Worm (Caenorhabditis elegans) whole organism, L2 larva: Measurements from ENCODE around the gene B0001.3.

Source experiments
- alr-1 ChIP-seq: fragments of 150-350 bp; optimal IDR thresholded peaks from 2 replicates; lab custom pipeline; 2014; ENCODE audit warnings: missing biosample characterization, missing genetic modification characterization
- aly-2 ChIP-seq: fragments of 150-350 bp; optimal IDR thresholded peaks from 2 replicates; lab custom pipeline; 2014; ENCODE audit warnings: missing biosample characterization, missing genetic modification characterization
- snpc-4 ChIP-seq: fragments of 150-350 bp; optimal IDR thresholded peaks from 2 replicates; lab custom pipeline; 2014; ENCODE audit warnings: missing biosample characterization, missing genetic modification characterization
- ztf-4 ChIP-seq: fragments of 150-350 bp; optimal IDR thresholded peaks from 2 replicates; lab custom pipeline; 2014; ENCODE audit warnings: missing biosample characterization, missing genetic modification characterization

DNA sequence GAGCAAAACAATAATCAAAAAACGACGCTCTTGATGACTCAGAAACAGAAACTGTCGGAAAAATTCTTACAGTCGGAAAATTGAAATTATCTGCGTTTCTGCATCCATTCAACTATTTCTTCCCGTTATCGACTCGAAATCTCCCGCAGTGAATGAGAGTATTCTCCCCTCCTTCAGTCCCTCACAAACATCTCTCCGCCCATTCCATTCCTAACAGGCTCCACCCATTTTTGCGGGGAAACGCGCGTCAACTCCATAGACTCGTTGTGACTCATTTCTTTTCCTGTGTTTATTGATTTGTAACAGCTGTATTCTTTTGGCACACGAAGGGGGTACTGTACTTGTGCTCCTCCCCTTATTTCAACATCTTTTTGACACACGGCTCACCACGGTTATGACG, 17.7 kb downstream of the B0001.3 start:
- no peak for TF ChIP-seq ztf-4 (tag; lab: Kevin White, UChicago)
- TF ChIP-seq alr-1 (tag; lab: Kevin White, UChicago): no peak
- no peak for TF ChIP-seq snpc-4 (tag; lab: Kevin White, UChicago)
- TF ChIP-seq aly-2 (tag; lab: Kevin White, UChicago): no peak
